Fruit fly (Drosophila melanogaster) whole organism, embryonic: ENCODE measurements around the gene Gga.
A peak's percentile ranks its signal among the peaks of the same experiment; 100 is the strongest.

Experiments used
- Asciz ChIP-seq: fragments of 200-800 bp; sonication (Bioruptor generic); optimal IDR thresholded peaks from 2 replicates; lab custom pipeline; 2017; ENCODE audit warnings: missing biosample characterization, mild to moderate bottlenecking, missing genetic modification characterization, missing genetic modification reagents
- Awh ChIP-seq: fragments of 200-800 bp; sonication (Bioruptor generic); IDR thresholded peaks from 2 replicates; pipeline ENCODE4, ENCODE4 v1.3.6; 2022; ENCODE audit warnings: missing biosample characterization, missing genetic modification characterization
- CG10147 ChIP-seq: fragments of 200-800 bp; sonication (Bioruptor generic); optimal IDR thresholded peaks from 2 replicates; lab custom pipeline; 2019; ENCODE audit warnings: missing biosample characterization, mild to moderate bottlenecking, missing genetic modification characterization, moderate library complexity
- CG10267 ChIP-seq: fragments of 200-800 bp; sonication (Bioruptor generic); optimal IDR thresholded peaks from 2 replicates; lab custom pipeline; 2018; ENCODE audit warnings: missing biosample characterization, mild to moderate bottlenecking, missing genetic modification characterization, moderate library complexity
- CG10462 ChIP-seq: fragments of 200-800 bp; sonication (Bioruptor generic); optimal IDR thresholded peaks from 2 replicates; lab custom pipeline; 2016; ENCODE audit warnings: missing biosample characterization, missing genetic modification characterization
- CG11456 ChIP-seq: fragments of 200-800 bp; sonication (Bioruptor generic); IDR thresholded peaks from 3 replicates; pipeline ENCODE4 v1.3.6; 2022; ENCODE audit warnings: missing biosample characterization, missing genetic modification characterization
- CG11560 ChIP-seq: fragments of 200-800 bp; sonication (Bioruptor generic); IDR thresholded peaks from 3 replicates; pipeline ENCODE4 v1.3.6; 2022; ENCODE audit warnings: missing biosample characterization, missing genetic modification characterization
- CG11695 ChIP-seq: fragments of 200-800 bp; sonication (Bioruptor generic); IDR thresholded peaks from 3 replicates; pipeline ENCODE4 v1.3.6; 2022; ENCODE audit warnings: missing biosample characterization, missing genetic modification characterization
- CG12071 ChIP-seq: fragments of 200-800 bp; sonication (Bioruptor generic); optimal IDR thresholded peaks from 3 replicates; lab custom pipeline; 2018; ENCODE audit warnings: missing biosample characterization, mild to moderate bottlenecking, missing genetic modification characterization
- CG15269 ChIP-seq: fragments of 200-800 bp; sonication (Bioruptor generic); optimal IDR thresholded peaks from 2 replicates; lab custom pipeline; 2018; ENCODE audit warnings: missing biosample characterization, mild to moderate bottlenecking, missing genetic modification characterization, moderate library complexity
- CG17359 ChIP-seq: fragments of 200-800 bp; sonication (Bioruptor generic); optimal IDR thresholded peaks from 3 replicates; lab custom pipeline; 2018; ENCODE audit warnings: missing biosample characterization, mild to moderate bottlenecking, missing genetic modification characterization, moderate library complexity
- CG18599 ChIP-seq: fragments of 200-800 bp; sonication (Bioruptor generic); optimal IDR thresholded peaks from 3 replicates; lab custom pipeline; 2017; ENCODE audit warnings: missing biosample characterization, missing genetic modification characterization, mild to moderate bottlenecking, moderate library complexity, missing genetic modification reagents
- CG2129 ChIP-seq: fragments of 200-800 bp; sonication (Bioruptor generic); IDR thresholded peaks from 2 replicates; pipeline ENCODE4 v1.3.6; 2022; ENCODE audit warnings: missing biosample characterization, missing genetic modification characterization; ENCODE audit not compliant: partially characterized antibody
- CG3065 ChIP-seq: fragments of 200-800 bp; sonication (Bioruptor generic); optimal IDR thresholded peaks from 2 replicates; lab custom pipeline; 2016; ENCODE audit warnings: missing biosample characterization, missing genetic modification characterization
- CG34422 ChIP-seq: fragments of 200-800 bp; sonication (Bioruptor generic); IDR thresholded peaks from 3 replicates; pipeline ENCODE4 v1.3.6; 2022; ENCODE audit warnings: missing biosample characterization, missing genetic modification characterization
- CG3847 ChIP-seq: fragments of 200-800 bp; sonication (Bioruptor generic); IDR thresholded peaks from 2 replicates; pipeline ENCODE4 v1.3.6; 2022; ENCODE audit warnings: missing biosample characterization, missing genetic modification characterization
- CG6683 ChIP-seq: fragments of 200-800 bp; sonication (Bioruptor generic); optimal IDR thresholded peaks from 2 replicates; lab custom pipeline; 2017; ENCODE audit warnings: missing biosample characterization, mild to moderate bottlenecking, missing genetic modification characterization, missing genetic modification reagents
- CG6791 ChIP-seq: fragments of 200-800 bp; sonication (Bioruptor generic); IDR thresholded peaks from 3 replicates; pipeline ENCODE4 v1.3.6; 2022; ENCODE audit warnings: missing biosample characterization, missing genetic modification characterization; ENCODE audit not compliant: partially characterized antibody
- CG7745 ChIP-seq: fragments of 200-800 bp; sonication (Bioruptor generic); optimal IDR thresholded peaks from 2 replicates; lab custom pipeline; 2018; ENCODE audit warnings: missing biosample characterization, mild to moderate bottlenecking, missing genetic modification characterization, moderate library complexity
- CG7963 ChIP-seq: fragments of 200-800 bp; sonication (Bioruptor generic); IDR thresholded peaks from 3 replicates; pipeline ENCODE4 v1.3.6; 2022; ENCODE audit warnings: missing biosample characterization, missing genetic modification characterization; ENCODE audit not compliant: partially characterized antibody
- CG8944 ChIP-seq: fragments of 200-800 bp; sonication (Bioruptor generic); optimal IDR thresholded peaks from 3 replicates; lab custom pipeline; 2016; ENCODE audit warnings: missing biosample characterization, missing genetic modification characterization
- CG9817 ChIP-seq: fragments of 200-800 bp; sonication (Bioruptor generic); optimal IDR thresholded peaks from 2 replicates; lab custom pipeline; 2018; ENCODE audit warnings: missing biosample characterization, mild to moderate bottlenecking, missing genetic modification characterization, moderate library complexity
- CrebB ChIP-seq: fragments of 200-800 bp; sonication (Bioruptor generic); optimal IDR thresholded peaks from 3 replicates; lab custom pipeline; 2018; ENCODE audit warnings: missing biosample characterization, mild to moderate bottlenecking, missing genetic modification characterization
- Drgx ChIP-seq: fragments of 200-800 bp; sonication (Bioruptor generic); IDR thresholded peaks from 2 replicates; pipeline ENCODE4 v1.3.6; 2022; ENCODE audit warnings: missing biosample characterization, missing genetic modification characterization
- Fer1 ChIP-seq: fragments of 200-800 bp; sonication (Bioruptor generic); optimal IDR thresholded peaks from 2 replicates; lab custom pipeline; 2017; ENCODE audit warnings: missing biosample characterization, mild to moderate bottlenecking, missing genetic modification characterization
- Gsc ChIP-seq: fragments of 200-800 bp; sonication (Bioruptor generic); IDR thresholded peaks from 2 replicates; pipeline ENCODE4 v1.3.6; 2022; ENCODE audit warnings: missing biosample characterization, missing genetic modification characterization
- HLH4C ChIP-seq: fragments of 200-800 bp; sonication (Bioruptor generic); IDR thresholded peaks from 3 replicates; pipeline ENCODE4 v1.3.6; 2022; ENCODE audit warnings: missing biosample characterization, missing genetic modification characterization; ENCODE audit not compliant: partially characterized antibody
- Hand ChIP-seq: fragments of 200-800 bp; sonication (Bioruptor generic); optimal IDR thresholded peaks from 2 replicates; lab custom pipeline; 2017; ENCODE audit warnings: mild to moderate bottlenecking, missing biosample characterization, missing genetic modification reagents, missing genetic modification characterization
- Lim3 ChIP-seq: fragments of 200-800 bp; sonication (Bioruptor generic); IDR thresholded peaks from 2 replicates; pipeline ENCODE4 v1.3.6; 2022; ENCODE audit warnings: missing biosample characterization, missing genetic modification characterization
- Lpt ChIP-seq: fragments of >200 bp; optimal IDR thresholded peaks from 2 replicates; lab custom pipeline; 2018; ENCODE audit warnings: missing biosample characterization, missing genetic modification characterization
- MTF-1 ChIP-seq: fragments of 200-800 bp; sonication (Bioruptor generic); optimal IDR thresholded peaks from 2 replicates; lab custom pipeline; 2018; ENCODE audit warnings: missing biosample characterization, mild to moderate bottlenecking, missing genetic modification characterization, borderline replicate concordance
- NFAT ChIP-seq: fragments of 200-800 bp; sonication (Bioruptor generic); IDR thresholded peaks from 2 replicates; pipeline ENCODE4 v1.3.6; 2022; ENCODE audit warnings: missing biosample characterization, missing genetic modification characterization
- Oli ChIP-seq: fragments of 200-800 bp; sonication (Bioruptor generic); optimal IDR thresholded peaks from 2 replicates; lab custom pipeline; 2018; ENCODE audit warnings: missing biosample characterization, mild to moderate bottlenecking, missing genetic modification characterization, moderate library complexity
- Poxn ChIP-seq: fragments of 200-800 bp; sonication (Bioruptor generic); IDR thresholded peaks from 2 replicates; pipeline ENCODE4 v1.3.6; 2022; ENCODE audit warnings: missing biosample characterization, missing genetic modification characterization
- Ravus ChIP-seq: fragments of 200-800 bp; sonication (Bioruptor generic); IDR thresholded peaks from 2 replicates; pipeline ENCODE4 v1.3.6; 2022; ENCODE audit warnings: missing biosample characterization, missing genetic modification characterization
- bab2 ChIP-seq: fragments of 200-800 bp; sonication (Bioruptor generic); optimal IDR thresholded peaks from 2 replicates; lab custom pipeline; 2016; ENCODE audit warnings: missing biosample characterization, missing genetic modification characterization
- cas ChIP-seq: fragments of 200-800 bp; sonication (Bioruptor generic); IDR thresholded peaks from 2 replicates; pipeline ENCODE4 v1.3.6; 2022; ENCODE audit warnings: missing biosample characterization, missing genetic modification characterization
- crc ChIP-seq: fragments of 200-800 bp; sonication (Bioruptor generic); optimal IDR thresholded peaks from 2 replicates; lab custom pipeline; 2016; ENCODE audit warnings: missing biosample characterization, missing genetic modification characterization
- esg ChIP-seq: fragments of 200-800 bp; sonication (Bioruptor generic); conservative IDR thresholded peaks from 2 replicates; pipeline ENCODE4 v1.3.6; 2022; ENCODE audit warnings: missing biosample characterization, missing genetic modification characterization
- gce ChIP-seq: fragments of 200-800 bp; sonication (Bioruptor generic); IDR thresholded peaks from 3 replicates; pipeline ENCODE4 v1.3.6; 2022; ENCODE audit warnings: missing biosample characterization, missing genetic modification characterization
- grn ChIP-seq: fragments of 200-800 bp; sonication (Bioruptor generic); optimal IDR thresholded peaks from 3 replicates; lab custom pipeline; 2017; ENCODE audit warnings: missing biosample characterization, missing genetic modification characterization
- h ChIP-seq: fragments of >200 bp; optimal IDR thresholded peaks from 2 replicates; lab custom pipeline; 2017
- insv ChIP-seq, 2 experiments: fragments of 200-800 bp; sonication (Bioruptor generic); optimal IDR thresholded peaks; 3 replicates each; lab custom pipeline; 2016 to 2018; ENCODE audit warnings: missing biosample characterization in 2 of 2, missing genetic modification characterization in 2 of 2
- kah ChIP-seq: fragments of 200-800 bp; sonication (Bioruptor generic); optimal IDR thresholded peaks from 2 replicates; lab custom pipeline; 2018; ENCODE audit warnings: missing biosample characterization, mild to moderate bottlenecking, missing genetic modification characterization
- maf-S ChIP-seq: fragments of 200-800 bp; sonication (Bioruptor generic); optimal IDR thresholded peaks from 2 replicates; lab custom pipeline; 2016; ENCODE audit warnings: missing biosample characterization, missing genetic modification characterization
- odd ChIP-seq: fragments of 200-800 bp; sonication (Bioruptor generic); optimal IDR thresholded peaks from 2 replicates; lab custom pipeline; 2017; ENCODE audit warnings: missing biosample characterization, mild to moderate bottlenecking, missing genetic modification characterization
- tup ChIP-seq: fragments of 200-800 bp; sonication (Bioruptor generic); optimal IDR thresholded peaks from 2 replicates; lab custom pipeline; 2016; ENCODE audit warnings: missing biosample characterization, mild to moderate bottlenecking, missing genetic modification characterization, moderate library complexity
- wek ChIP-seq: fragments of 200-800 bp; sonication (Bioruptor generic); optimal IDR thresholded peaks from 3 replicates; lab custom pipeline; 2018; ENCODE audit warnings: missing biosample characterization, mild to moderate bottlenecking, missing genetic modification characterization, moderate library complexity
- yki ChIP-seq: fragments of >200 bp; optimal IDR thresholded peaks from 3 replicates; lab custom pipeline; 2018

Gene Gga

DNA sequence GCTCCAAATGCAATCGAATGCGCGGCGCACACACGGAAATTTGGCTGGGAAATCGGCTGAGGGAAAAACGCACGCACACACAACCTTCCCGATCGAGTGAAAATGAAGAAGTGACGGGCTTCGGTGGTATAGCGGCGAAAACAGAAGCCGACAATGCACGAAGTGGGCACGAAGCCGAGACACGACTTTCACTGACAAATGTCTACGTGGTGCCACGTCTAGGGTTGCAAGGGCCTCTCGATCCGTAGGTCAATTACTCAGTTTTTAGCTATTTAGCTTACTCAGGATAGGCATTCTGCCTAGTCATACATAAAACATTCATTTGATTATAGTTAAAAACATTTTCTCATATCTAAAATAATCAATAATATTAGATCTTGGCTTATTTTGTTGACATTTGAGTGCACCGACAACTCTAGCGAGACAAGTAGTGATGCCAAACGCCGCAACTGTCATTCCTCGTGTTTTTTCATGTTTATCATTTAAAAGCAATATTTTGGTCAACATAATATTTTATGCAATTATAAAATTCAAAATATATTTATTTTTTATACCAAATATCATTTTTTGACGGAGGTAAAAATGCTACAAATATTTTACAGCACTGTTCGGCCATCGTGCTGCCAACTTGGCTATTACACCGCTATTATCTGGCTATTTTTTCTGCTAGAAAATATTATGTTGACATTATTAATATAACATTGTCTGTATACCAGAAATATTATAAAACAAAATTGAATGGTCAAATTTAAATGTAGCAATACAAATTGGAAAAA, 47.1 kb upstream of the Gga start (continued):
- TF ChIP-seq Oli = peak; percentile 88
- TF ChIP-seq maf-S (GFP tag; lab: Kevin White, UChicago) = peak; percentile 64
- peak; percentile 82 for TF ChIP-seq tup (GFP tag; lab: Kevin White, UChicago)
- TF ChIP-seq kah = peak; percentile 81
- TF ChIP-seq CG2129 (GFP tag; lab: Robert Waterston, UW) = no peak
- TF ChIP-seq grn (GFP tag; lab: Kevin White, UChicago) = peak; percentile 28
- TF ChIP-seq CG6791 (GFP tag; lab: Robert Waterston, UW) = no peak; the same call in 2 of the 3 replicates
- peak; percentile 75 for TF ChIP-seq CG10147 (GFP tag; lab: Kevin White, UChicago)
- TF ChIP-seq CrebB (tag; lab: Kevin White, UChicago) = peak; percentile 88
- peak; percentile 77 for TF ChIP-seq CG12071 (GFP tag; lab: Kevin White, UChicago)
- peak; percentile 89 for TF ChIP-seq CG34422 (GFP tag; lab: Robert Waterston, UW)
- peak; percentile 65 for TF ChIP-seq bab2 (GFP tag; lab: Kevin White, UChicago)
- TF ChIP-seq CG7745 (tag; lab: Kevin White, UChicago) = no peak
- TF ChIP-seq CG11695 (GFP tag; lab: Robert Waterston, UW) = peak; percentile 91
- TF ChIP-seq CG11456 (GFP tag; lab: Robert Waterston, UW) = peak; percentile 79
- TF ChIP-seq CG10267 (tag; lab: Kevin White, UChicago) = peak; percentile 90
- no peak for TF ChIP-seq yki (lab: Kevin White, UChicago)
- TF ChIP-seq Awh (GFP tag; lab: Robert Waterston, UW) = peak; percentile 84
- peak; percentile 93 for TF ChIP-seq CG18599 (GFP tag; lab: Kevin White, UChicago)
- peak; percentile 89 for TF ChIP-seq Fer1 (GFP tag; lab: Kevin White, UChicago)
- TF ChIP-seq esg = peak; percentile 80
- TF ChIP-seq CG15269 = peak; percentile 88
- TF ChIP-seq Poxn = no peak
- TF ChIP-seq Hand (GFP tag; lab: Kevin White, UChicago) = peak; percentile 83
- peak; percentile 79; the same call in 2 of the 3 replicates for TF ChIP-seq gce (GFP tag; lab: Robert Waterston, UW)
- TF ChIP-seq MTF-1 (GFP tag; lab: Kevin White, UChicago) = peak; percentile 63
- peak; percentile 71 for TF ChIP-seq CG6683 (GFP tag; lab: Kevin White, UChicago)
- TF ChIP-seq Gsc (GFP tag; lab: Robert Waterston, UW) = no peak
- TF ChIP-seq CG11560 (tag; lab: Robert Waterston, UW) = peak; percentile 75; the same call in 2 of the 3 replicates
- TF ChIP-seq h (lab: Kevin White, UChicago) = no peak
- TF ChIP-seq crc (GFP tag; lab: Kevin White, UChicago) = peak; percentile 38
- no peak for TF ChIP-seq CG7963 (GFP tag; lab: Robert Waterston, UW)
- no peak for TF ChIP-seq cas (GFP tag; lab: Robert Waterston, UW)
- peak; percentile 86 for TF ChIP-seq CG17359 (tag; lab: Kevin White, UChicago)
- TF ChIP-seq Lim3 (GFP tag; lab: Robert Waterston, UW) = 0 out of 2 replicates have a peak, but pooled peaks have one; percentile 54
- TF ChIP-seq odd (GFP tag; lab: Kevin White, UChicago) = peak; percentile 81
- peak; percentile 67 for TF ChIP-seq CG8944 (GFP tag; lab: Kevin White, UChicago)
- peak; percentile 48; the same call in 2 of the 3 replicates for TF ChIP-seq HLH4C (GFP tag; lab: Robert Waterston, UW)
- TF ChIP-seq Ravus (GFP tag; lab: Robert Waterston, UW) = peak; percentile 52
- TF ChIP-seq Lpt = no peak
- peak; percentile 69 for TF ChIP-seq NFAT (GFP tag; lab: Robert Waterston, UW)
- peak; percentile 84 for TF ChIP-seq Drgx (GFP tag; lab: Robert Waterston, UW)
- peak; percentile 89 for TF ChIP-seq CG3847
- peak; percentile 61 for TF ChIP-seq CG3065 (GFP tag; lab: Kevin White, UChicago)
- peak; percentile 77 for TF ChIP-seq Asciz (GFP tag; lab: Kevin White, UChicago)
- TF ChIP-seq insv (GFP tag; optimal IDR thresholded peaks at IDR 0.05; lab: Kevin White, UChicago) = peak in 1 of 2 experiments; percentile 44
- peak; percentile 72 for TF ChIP-seq wek (GFP tag; lab: Kevin White, UChicago)
- peak; percentile 70 for TF ChIP-seq CG10462 (GFP tag; lab: Kevin White, UChicago)
- peak; percentile 88 for TF ChIP-seq CG9817 (tag; lab: Kevin White, UChicago)
